Worm (Caenorhabditis elegans) whole organism, L4 larva: Measurements from ENCODE around the gene grl-4.
A peak's percentile ranks its signal among the peaks of the same experiment; 100 is the strongest.

Source experiments
- F10B5.3 ChIP-seq: sonication (generic microtip); optimal IDR thresholded peaks from 2 replicates; lab custom pipeline; 2016; ENCODE audit warnings: mild to moderate bottlenecking, missing genetic modification characterization, missing compliant biosample characterization
- F26F4.8 ChIP-seq: fragments of 200-800 bp; sonication (Bioruptor generic); conservative IDR thresholded peaks from 2 replicates; pipeline ENCODE4 v1.3.6; 2022; ENCODE audit warnings: missing genetic modification characterization, missing compliant biosample characterization
- F37D6.2 ChIP-seq: sonication (generic microtip); optimal IDR thresholded peaks from 2 replicates; lab custom pipeline; 2016; ENCODE audit warnings: mild to moderate bottlenecking, missing genetic modification characterization, missing compliant biosample characterization
- F49E8.2 ChIP-seq: sonication (generic microtip); optimal IDR thresholded peaks from 2 replicates; lab custom pipeline; 2016; ENCODE audit warnings: missing compliant biosample characterization, mild to moderate bottlenecking, missing genetic modification characterization, borderline replicate concordance
- R02D3.7 ChIP-seq: fragments of 150-350 bp; sonication (generic microtip); optimal IDR thresholded peaks from 3 replicates; lab custom pipeline; 2014; ENCODE audit warnings: missing biosample characterization, missing genetic modification characterization
- T26A8.4 ChIP-seq: fragments of 200-800 bp; sonication (Bioruptor generic); IDR thresholded peaks from 2 replicates; pipeline ENCODE4 v1.3.6; 2022; ENCODE audit warnings: missing genetic modification characterization, missing compliant biosample characterization
- Y48G9A.11 ChIP-seq: fragments of 200-800 bp; sonication (Bioruptor generic); IDR thresholded peaks from 2 replicates; pipeline ENCODE4 v1.3.6; 2022; ENCODE audit warnings: missing genetic modification reagents, missing genetic modification characterization, missing compliant biosample characterization
- Y5F2A.4 ChIP-seq: fragments of 200-800 bp; sonication (Bioruptor generic); optimal IDR thresholded peaks from 2 replicates; lab custom pipeline; 2018; ENCODE audit warnings: mild to moderate bottlenecking, missing genetic modification characterization, missing compliant biosample characterization
- ZK546.5 ChIP-seq, 2 experiments: sonication (generic microtip); optimal IDR thresholded peaks; 2 replicates each; lab custom pipeline; 2017; ENCODE audit warnings: missing biosample characterization in 2 of 2, missing genetic modification characterization in 2 of 2
- aha-1 ChIP-seq: fragments of 150-350 bp; peaks from one replicate; lab custom pipeline; 2014; ENCODE audit warnings: missing biosample characterization, missing genetic modification characterization
- aly-2 ChIP-seq: sonication (generic microtip); optimal IDR thresholded peaks from 2 replicates; lab custom pipeline; 2018; ENCODE audit warnings: missing biosample characterization, missing genetic modification characterization
- arid-1 ChIP-seq: fragments of 200-800 bp; sonication (Bioruptor generic); conservative IDR thresholded peaks from 2 replicates; pipeline ENCODE4 v1.3.6; 2022; ENCODE audit warnings: missing genetic modification reagents, missing genetic modification characterization, missing compliant biosample characterization
- ceh-20 ChIP-seq: fragments of 200-800 bp; sonication (Bioruptor generic); IDR thresholded peaks from 2 replicates; pipeline ENCODE4 v1.3.6; 2022; ENCODE audit warnings: missing genetic modification reagents, missing genetic modification characterization, missing compliant biosample characterization
- ceh-28 ChIP-seq: fragments of 150-350 bp; optimal IDR thresholded peaks from 2 replicates; lab custom pipeline; 2014; ENCODE audit warnings: missing biosample characterization, missing genetic modification reagents, missing genetic modification characterization
- ceh-44 ChIP-seq: fragments of 200-800 bp; sonication (Bioruptor generic); IDR thresholded peaks from 2 replicates; pipeline ENCODE4 v1.3.6; 2022; ENCODE audit warnings: missing genetic modification reagents, missing genetic modification characterization, missing compliant biosample characterization
- ceh-82 ChIP-seq: sonication (generic microtip); optimal IDR thresholded peaks from 2 replicates; lab custom pipeline; 2017; ENCODE audit warnings: missing biosample characterization, missing genetic modification characterization
- ces-1 ChIP-seq: fragments of 150-350 bp; sonication (generic microtip); optimal IDR thresholded peaks from 4 replicates; lab custom pipeline; 2014; ENCODE audit warnings: missing biosample characterization, missing genetic modification reagents, missing genetic modification characterization
- cey-2 ChIP-seq: sonication (generic microtip); optimal IDR thresholded peaks from 3 replicates; lab custom pipeline; 2017; ENCODE audit warnings: missing genetic modification characterization, mild to moderate bottlenecking, missing compliant biosample characterization, antibody characterized with exemption, borderline replicate concordance; ENCODE audit not compliant: insufficient read depth
- daf-19 ChIP-seq: fragments of 200-800 bp; sonication (Bioruptor generic); conservative IDR thresholded peaks from 2 replicates; pipeline ENCODE4 v1.3.6; 2022; ENCODE audit warnings: missing genetic modification characterization, missing compliant biosample characterization
- dpl-1 ChIP-seq: fragments of 150-350 bp; optimal IDR thresholded peaks from 2 replicates; lab custom pipeline; 2014; ENCODE audit warnings: missing biosample characterization, missing genetic modification reagents, missing genetic modification characterization
- duxl-1 ChIP-seq: sonication (generic microtip); optimal IDR thresholded peaks from 2 replicates; lab custom pipeline; 2016; ENCODE audit warnings: mild to moderate bottlenecking, missing genetic modification characterization, moderate library complexity, missing compliant biosample characterization; ENCODE audit not compliant: poor library complexity
- dve-1 ChIP-seq: sonication (generic microtip); optimal IDR thresholded peaks from 2 replicates; lab custom pipeline; 2017; ENCODE audit warnings: antibody characterized with exemption, mild to moderate bottlenecking, missing genetic modification characterization, missing compliant biosample characterization; ENCODE audit not compliant: insufficient read depth
- egl-43 ChIP-seq: fragments of 200-800 bp; sonication (Bioruptor generic); IDR thresholded peaks from 2 replicates; pipeline ENCODE4 v1.3.6; 2022; ENCODE audit warnings: missing genetic modification reagents, missing genetic modification characterization, missing compliant biosample characterization
- fkh-10 ChIP-seq: fragments of 150-350 bp; optimal IDR thresholded peaks from 2 replicates; lab custom pipeline; 2014; ENCODE audit warnings: missing biosample characterization, missing genetic modification reagents, missing genetic modification characterization
- fos-1 ChIP-seq: fragments of 150-350 bp; optimal IDR thresholded peaks from 2 replicates; lab custom pipeline; 2014; ENCODE audit warnings: missing biosample characterization, missing genetic modification characterization
- gei-8 ChIP-seq: fragments of 200-800 bp; sonication (Bioruptor generic); optimal IDR thresholded peaks from 2 replicates; lab custom pipeline; 2018; ENCODE audit warnings: mild to moderate bottlenecking, missing genetic modification characterization, missing compliant biosample characterization
- hif-1 ChIP-seq, 2 experiments: sonication (generic microtip); optimal IDR thresholded peaks; 2 replicates each; lab custom pipeline; 2016 to 2017; ENCODE audit warnings: missing compliant biosample characterization in 2 of 2, missing genetic modification characterization in 2 of 2, missing genetic modification reagents in 2 of 2, missing genotype in 2 of 2, mild to moderate bottlenecking in 1 of 2
- hlh-30 ChIP-seq: sonication (generic microtip); optimal IDR thresholded peaks from 2 replicates; lab custom pipeline; 2017; ENCODE audit warnings: antibody characterized with exemption, mild to moderate bottlenecking, missing genetic modification characterization, missing compliant biosample characterization; ENCODE audit not compliant: insufficient read depth
- jun-1 ChIP-seq: fragments of 150-350 bp; optimal IDR thresholded peaks from 2 replicates; lab custom pipeline; 2014; ENCODE audit warnings: missing biosample characterization, missing genetic modification reagents, missing genetic modification characterization
- lir-3 ChIP-seq: sonication (generic microtip); optimal IDR thresholded peaks from 2 replicates; lab custom pipeline; 2016; ENCODE audit warnings: mild to moderate bottlenecking, missing genetic modification characterization, missing compliant biosample characterization
- lsy-2 ChIP-seq, 2 experiments: fragments of 150-350 bp in 1 of 2; sonication (generic microtip) in 1 of 2; optimal IDR thresholded peaks; 2 replicates each; lab custom pipeline; 2014 to 2017; ENCODE audit warnings: missing biosample characterization in 2 of 2, missing genetic modification characterization in 2 of 2
- mdt-29 ChIP-seq: fragments of 200-800 bp; sonication (Bioruptor generic); IDR thresholded peaks from 2 replicates; pipeline ENCODE4 v1.3.6; 2022; ENCODE audit warnings: missing genetic modification reagents, missing genetic modification characterization, missing compliant biosample characterization
- mep-1 ChIP-seq: fragments of 150-350 bp; sonication (generic microtip); optimal IDR thresholded peaks from 3 replicates; lab custom pipeline; 2014; ENCODE audit warnings: missing biosample characterization, missing genetic modification characterization
- mxl-2 ChIP-seq: fragments of 200-800 bp; sonication (Bioruptor generic); conservative IDR thresholded peaks from 2 replicates; pipeline ENCODE4 v1.3.6; 2022; ENCODE audit warnings: missing genetic modification reagents, missing genetic modification characterization, missing compliant biosample characterization
- nhr-102 ChIP-seq: sonication (generic microtip); optimal IDR thresholded peaks from 2 replicates; lab custom pipeline; 2016; ENCODE audit warnings: mild to moderate bottlenecking, missing genetic modification characterization, moderate library complexity, missing compliant biosample characterization
- nhr-28 ChIP-seq: fragments of 150-350 bp; optimal IDR thresholded peaks from 2 replicates; lab custom pipeline; 2014; ENCODE audit warnings: missing biosample characterization, missing genetic modification characterization
- nhr-48 ChIP-seq: sonication (generic microtip); optimal IDR thresholded peaks from 2 replicates; lab custom pipeline; 2016; ENCODE audit warnings: mild to moderate bottlenecking, missing genetic modification characterization, missing compliant biosample characterization
- nhr-6 ChIP-seq: fragments of 150-350 bp; optimal IDR thresholded peaks from 2 replicates; lab custom pipeline; 2014; ENCODE audit warnings: missing biosample characterization, missing genetic modification characterization
- pqm-1 ChIP-seq: sonication (generic microtip); optimal IDR thresholded peaks from 2 replicates; lab custom pipeline; 2017; ENCODE audit warnings: missing biosample characterization, missing genetic modification characterization
- rbr-2 ChIP-seq: sonication (generic microtip); optimal IDR thresholded peaks from 2 replicates; lab custom pipeline; 2016; ENCODE audit warnings: missing genotype, missing genetic modification characterization, missing compliant biosample characterization
- saeg-2 ChIP-seq: fragments of 200-800 bp; sonication (Bioruptor generic); IDR thresholded peaks from 2 replicates; pipeline ENCODE4 v1.3.6; 2022; ENCODE audit warnings: missing genetic modification reagents, missing genetic modification characterization, missing compliant biosample characterization
- spr-1 ChIP-seq: sonication (generic microtip); optimal IDR thresholded peaks from 2 replicates; lab custom pipeline; 2016; ENCODE audit warnings: mild to moderate bottlenecking, missing genetic modification characterization, missing compliant biosample characterization
- tag-97 ChIP-seq: fragments of 200-800 bp; sonication (Bioruptor generic); IDR thresholded peaks from 2 replicates; pipeline ENCODE4 v1.3.6; 2022; ENCODE audit warnings: missing genetic modification characterization, missing compliant biosample characterization
- unc-130 ChIP-seq: sonication (generic microtip); optimal IDR thresholded peaks from 2 replicates; lab custom pipeline; 2016; ENCODE audit warnings: missing genetic modification reagents, missing genetic modification characterization, missing compliant biosample characterization
- unc-62 ChIP-seq, 3 experiments: fragments of 150-350 bp in 1 of 3; sonication (generic microtip); optimal IDR thresholded peaks in 2 of 3; peaks in 1 of 3; 1 replicate in 1 of 3; 2 replicates in 2 of 3; lab custom pipeline; 2014 to 2017; ENCODE audit warnings: missing biosample characterization in 3 of 3, missing genetic modification characterization in 3 of 3, missing genetic modification reagents in 3 of 3, missing genotype in 1 of 3
- vab-7 ChIP-seq: fragments of 200-800 bp; sonication (Bioruptor generic); IDR thresholded peaks from 2 replicates; pipeline ENCODE4 v1.3.6; 2022; ENCODE audit warnings: missing genetic modification reagents, missing genetic modification characterization, missing compliant biosample characterization
- zag-1 ChIP-seq: fragments of 150-350 bp; optimal IDR thresholded peaks from 2 replicates; lab custom pipeline; 2014; ENCODE audit warnings: missing biosample characterization, missing genetic modification characterization
- zfp-2 ChIP-seq: sonication (generic microtip); optimal IDR thresholded peaks from 2 replicates; lab custom pipeline; 2016; ENCODE audit warnings: mild to moderate bottlenecking, missing genetic modification characterization, missing compliant biosample characterization
- zip-11 ChIP-seq: fragments of 200-800 bp; sonication (Bioruptor generic); IDR thresholded peaks from 2 replicates; pipeline ENCODE4 v1.3.6; 2022; ENCODE audit warnings: missing genetic modification characterization, missing compliant biosample characterization
- zip-2 ChIP-seq: fragments of 150-350 bp; optimal IDR thresholded peaks from 2 replicates; lab custom pipeline; 2014; ENCODE audit warnings: missing biosample characterization, missing genetic modification characterization

grl-4 gene

ce11 chrIV:7316613-7317153, 6.1 kb upstream of the grl-4 start, which contains the start of gene F42C5.9:
TSS of gene F42C5.9 (minus strand) at chrIV:7317103.
- no peak for TF ChIP-seq Y5F2A.4 (GFP tag; lab: Kevin White, UChicago)
- TF ChIP-seq zag-1 (tag; lab: Kevin White, UChicago), result no peak
- no peak; the same call in 1 of the 2 replicates for TF ChIP-seq Y48G9A.11 (GFP tag; lab: Robert Waterston, UW)
- TF ChIP-seq ceh-20 (GFP tag; lab: Robert Waterston, UW), result no peak
- TF ChIP-seq dpl-1 (GFP tag; lab: Kevin White, UChicago), result no peak
- TF ChIP-seq rbr-2, result no peak
- peak; percentile 70 for TF ChIP-seq unc-130 (GFP tag; lab: Kevin White, UChicago)
- no peak for TF ChIP-seq zfp-2 (tag; lab: Kevin White, UChicago)
- peak; percentile 50 for TF ChIP-seq aly-2 (tag; lab: Kevin White, UChicago)
- no peak for TF ChIP-seq fkh-10
- no peak for TF ChIP-seq R02D3.7 (tag; lab: Kevin White, UChicago)
- no peak for TF ChIP-seq spr-1 (tag; lab: Kevin White, UChicago)
- peak; percentile 35 for TF ChIP-seq dve-1 (tag; lab: Kevin White, UChicago)
- TF ChIP-seq zip-2 (tag; lab: Kevin White, UChicago), result no peak
- TF ChIP-seq mxl-2 (GFP tag; lab: Robert Waterston, UW), result no peak
- no peak for TF ChIP-seq cey-2 (tag; lab: Kevin White, UChicago)
- TF ChIP-seq arid-1, result 0 out of 2 replicates have a peak, but pooled peaks have one; percentile 36
- no peak for TF ChIP-seq F26F4.8 (GFP tag; lab: Robert Waterston, UW)
- TF ChIP-seq F49E8.2, result peak; percentile 78
- TF ChIP-seq pqm-1 (tag; lab: Kevin White, UChicago), result peak; percentile 15
- no peak for TF ChIP-seq lir-3 (tag; lab: Kevin White, UChicago)
- no peak for TF ChIP-seq fos-1 (tag; lab: Kevin White, UChicago)
- TF ChIP-seq T26A8.4, result peak; percentile 69
- no peak for TF ChIP-seq egl-43 (GFP tag; lab: Robert Waterston, UW)
- 0 out of 2 replicates have a peak, but pooled peaks have one; percentile 70 for TF ChIP-seq ceh-44 (GFP tag; lab: Robert Waterston, UW)
- TF ChIP-seq mep-1 (tag; lab: Kevin White, UChicago), result no peak
- no peak for TF ChIP-seq ceh-28 (tag; lab: Kevin White, UChicago)
- 0 out of 2 replicates have a peak, but pooled peaks have one; percentile 20 for TF ChIP-seq daf-19
- TF ChIP-seq nhr-6 (tag; lab: Kevin White, UChicago), result no peak
- TF ChIP-seq ceh-82 (tag; lab: Kevin White, UChicago), result no peak
- no peak for TF ChIP-seq gei-8
- TF ChIP-seq nhr-102 (tag; lab: Kevin White, UChicago), result peak; percentile 44
- peak; percentile 10 for TF ChIP-seq hlh-30 (tag; lab: Kevin White, UChicago)
- TF ChIP-seq duxl-1 (tag; lab: Kevin White, UChicago), result peak; percentile 40
- TF ChIP-seq mdt-29, result peak; percentile 20; the same call in 1 of the 2 replicates
- TF ChIP-seq aha-1, result peak; percentile 83
- peak in 1 of 2 experiments; percentile 76 for TF ChIP-seq unc-62 (GFP tag; optimal IDR thresholded peaks at IDR 0.05 in 1 of 2; lab: Kevin White, UChicago)
- no peak for TF ChIP-seq unc-62 (tag; optimal IDR thresholded peaks at IDR 0.05; lab: Kevin White, UChicago)
- TF ChIP-seq jun-1, result no peak
- no peak for TF ChIP-seq zip-11 (GFP tag; lab: Robert Waterston, UW)
- TF ChIP-seq hif-1 (tag; optimal IDR thresholded peaks at IDR 0.05; lab: Kevin White, UChicago), result no peak
- peak in 1 of 2 experiments; percentile 14 for TF ChIP-seq lsy-2 (tag; optimal IDR thresholded peaks at IDR 0.05; lab: Kevin White, UChicago)
- no peak for TF ChIP-seq nhr-28 (tag; lab: Kevin White, UChicago)
- no peak for TF ChIP-seq ces-1 (GFP tag; lab: Kevin White, UChicago)
- TF ChIP-seq nhr-48 (tag; lab: Kevin White, UChicago), result peak; percentile 22
- no peak for TF ChIP-seq ZK546.5 (tag; optimal IDR thresholded peaks at IDR 0.05; lab: Kevin White, UChicago)
- no peak for TF ChIP-seq F10B5.3 (tag; lab: Kevin White, UChicago)
- no peak for TF ChIP-seq tag-97 (GFP tag; lab: Robert Waterston, UW)
- TF ChIP-seq vab-7, result no peak
- no peak for TF ChIP-seq saeg-2 (GFP tag; lab: Robert Waterston, UW)
- no peak for TF ChIP-seq F37D6.2
